Fruit fly (Drosophila melanogaster) whole organism, wandering third instar larva: ENCODE data around the gene ex.

Experiments
- Abd-B ChIP-seq: fragments of >200 bp; optimal IDR thresholded peaks from 2 replicates; lab custom pipeline; 2017; ENCODE audit warnings: missing biosample characterization, missing genetic modification characterization
- CrebA ChIP-seq: fragments of 200-800 bp; sonication (Bioruptor generic); optimal IDR thresholded peaks from 2 replicates; lab custom pipeline; 2016; ENCODE audit warnings: missing biosample characterization, mild to moderate bottlenecking, missing genetic modification characterization, borderline replicate concordance
- Dfd ChIP-seq: fragments of >200 bp; optimal IDR thresholded peaks from 2 replicates; lab custom pipeline; 2017; ENCODE audit warnings: missing biosample characterization, missing genetic modification characterization
- HLH106 ChIP-seq: fragments of 200-800 bp; optimal IDR thresholded peaks from 3 replicates; lab custom pipeline; 2019; ENCODE audit warnings: missing biosample characterization, mild to moderate bottlenecking, missing genetic modification characterization, moderate library complexity
- Hr78 ChIP-seq: fragments of >200 bp; optimal IDR thresholded peaks from 2 replicates; lab custom pipeline; 2017; ENCODE audit warnings: missing biosample characterization, missing genetic modification characterization
- Jra ChIP-seq: sonication (Bioruptor generic); optimal IDR thresholded peaks from 2 replicates; lab custom pipeline; 2016; ENCODE audit warnings: missing biosample characterization, missing genetic modification characterization
- Myc ChIP-seq: fragments of >200 bp; optimal IDR thresholded peaks from 2 replicates; lab custom pipeline; 2017
- brk ChIP-seq: fragments of 200-800 bp; sonication (Bioruptor generic); optimal IDR thresholded peaks from 2 replicates; lab custom pipeline; 2016; ENCODE audit warnings: missing biosample characterization, mild to moderate bottlenecking, missing genetic modification characterization
- dsf ChIP-seq: sonication (Bioruptor generic); optimal IDR thresholded peaks from 2 replicates; lab custom pipeline; 2016; ENCODE audit warnings: missing biosample characterization, missing genetic modification characterization, borderline replicate concordance
- fru ChIP-seq: fragments of 200-800 bp; sonication (Bioruptor generic); optimal IDR thresholded peaks from 3 replicates; lab custom pipeline; 2016; ENCODE audit warnings: missing biosample characterization, mild to moderate bottlenecking, missing genetic modification characterization
- lola ChIP-seq: fragments of >200 bp; optimal IDR thresholded peaks from 2 replicates; lab custom pipeline; 2017; ENCODE audit warnings: missing biosample characterization, missing genetic modification characterization
- sv ChIP-seq: fragments of 200-800 bp; sonication (Bioruptor generic); optimal IDR thresholded peaks from 3 replicates; lab custom pipeline; 2016; ENCODE audit warnings: missing biosample characterization, missing genetic modification characterization
- usp ChIP-seq: fragments of >200 bp; optimal IDR thresholded peaks from 2 replicates; lab custom pipeline; 2017; ENCODE audit warnings: missing biosample characterization, missing genetic modification characterization

DNA sequence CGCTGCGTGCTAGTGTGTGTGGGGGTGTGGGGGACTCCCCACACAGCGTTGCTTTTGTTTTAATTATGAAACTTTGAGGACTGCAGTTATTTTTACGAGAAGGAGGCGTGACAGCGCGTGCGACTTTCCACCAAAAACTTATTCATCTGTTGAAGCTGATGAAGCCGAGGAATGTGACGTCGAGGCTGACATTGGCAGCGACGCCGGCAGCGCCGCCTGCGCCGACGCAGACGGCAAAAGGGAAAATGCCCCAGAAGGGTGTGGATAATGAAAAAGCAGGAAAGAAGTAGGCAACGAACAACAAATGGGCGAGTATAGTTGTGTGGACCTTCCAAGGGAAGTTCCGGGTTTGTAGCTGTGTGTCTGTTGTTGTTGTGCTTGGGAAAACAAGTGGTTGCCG is 36.7 kb downstream of the ex start:
- TF ChIP-seq CrebA (GFP tag; lab: Kevin White, UChicago) = no peak
- TF ChIP-seq Abd-B (GFP tag; lab: Kevin White, UChicago) = no peak
- no peak for TF ChIP-seq dsf (GFP tag; lab: Kevin White, UChicago)
- no peak for TF ChIP-seq Jra (GFP tag; lab: Kevin White, UChicago)
- no peak for TF ChIP-seq Hr78 (GFP tag; lab: Kevin White, UChicago)
- TF ChIP-seq lola (GFP tag; lab: Kevin White, UChicago) = no peak
- no peak for TF ChIP-seq Dfd (GFP tag; lab: Kevin White, UChicago)
- TF ChIP-seq fru (GFP tag; lab: Kevin White, UChicago) = no peak
- TF ChIP-seq sv (GFP tag; lab: Kevin White, UChicago) = no peak
- no peak for TF ChIP-seq Myc
- TF ChIP-seq HLH106 (tag; lab: Kevin White, UChicago) = no peak
- TF ChIP-seq brk = no peak
- TF ChIP-seq usp (GFP tag; lab: Kevin White, UChicago) = no peak
